Worm (Caenorhabditis elegans): Measurements from ENCODE around the gene F55G7.1.
A peak's percentile ranks its signal among the peaks of the same experiment; 100 is the strongest.

F55G7.1 gene

ce11 chrX:11971323-11971722 is 47.1 kb downstream of the F55G7.1 start:
- TF ChIP-seq hlh-13 (GFP tag; optimal IDR thresholded peaks at IDR 0.05) (no peak), pros-1 (tag; optimal IDR thresholded peaks at IDR 0.05) (no peak), ceh-6 (GFP tag; optimal IDR thresholded peaks at IDR 0.05) (no peak), Y22D7AL.16 (tag; optimal IDR thresholded peaks at IDR 0.05) (no peak), unc-3 (GFP tag; conservative IDR thresholded peaks at IDR 0.05) (no peak), unc-3 (tag; optimal IDR thresholded peaks at IDR 0.05) (no peak), ttx-3 (tag; optimal IDR thresholded peaks at IDR 0.05) (no peak), K09A11.1 (tag; optimal IDR thresholded peaks at IDR 0.05; ENCODE audit: insufficient read depth) (no peak), F13H6.1 (tag; optimal IDR thresholded peaks at IDR 0.05) (no peak), ets-4 (tag; optimal IDR thresholded peaks at IDR 0.05) (no peak), C08G9.2 (tag; optimal IDR thresholded peaks at IDR 0.05) (no peak), lin-11 (tag; optimal IDR thresholded peaks at IDR 0.05) (no peak), pat-9 (tag; optimal IDR thresholded peaks at IDR 0.05) (no peak), ceh-14 (tag; optimal IDR thresholded peaks at IDR 0.05) (no peak), ceh-18 (tag; optimal IDR thresholded peaks at IDR 0.05) (no peak)

ce11 chrX:11974629-11975085 is 50.4 kb downstream of the F55G7.1 start, which contains the start of gene set-6:
Gene set-6, minus strand, starts transcription at chrX:11974679.
- TF ChIP-seq ceh-48 (tag; optimal IDR thresholded peaks at IDR 0.05): peak; percentile 84
- peak; percentile 8 for TF ChIP-seq nfya-1 (tag; optimal IDR thresholded peaks at IDR 0.05)
- TF ChIP-seq sox-4 (tag; optimal IDR thresholded peaks at IDR 0.05): no peak
- no peak for TF ChIP-seq unc-3 (GFP tag; conservative IDR thresholded peaks at IDR 0.05)
- TF ChIP-seq unc-3 (tag; optimal IDR thresholded peaks at IDR 0.05): no peak
- no peak for TF ChIP-seq pat-9 (tag; optimal IDR thresholded peaks at IDR 0.05)
- no peak for TF ChIP-seq che-1 (tag; optimal IDR thresholded peaks at IDR 0.05)
- TF ChIP-seq hlh-15 (tag; optimal IDR thresholded peaks at IDR 0.05): no peak
